Fruit fly (Drosophila melanogaster): ENCODE data around the gene CG15404.
A peak's percentile ranks its signal among the peaks of the same experiment; 100 is the strongest.
"Not testable (repeated sequence)": the region's sequence is repeated elsewhere in the genome, so short reads cannot be mapped to it uniquely, and the experiment has no call there.

Gene CG15404

DNA sequence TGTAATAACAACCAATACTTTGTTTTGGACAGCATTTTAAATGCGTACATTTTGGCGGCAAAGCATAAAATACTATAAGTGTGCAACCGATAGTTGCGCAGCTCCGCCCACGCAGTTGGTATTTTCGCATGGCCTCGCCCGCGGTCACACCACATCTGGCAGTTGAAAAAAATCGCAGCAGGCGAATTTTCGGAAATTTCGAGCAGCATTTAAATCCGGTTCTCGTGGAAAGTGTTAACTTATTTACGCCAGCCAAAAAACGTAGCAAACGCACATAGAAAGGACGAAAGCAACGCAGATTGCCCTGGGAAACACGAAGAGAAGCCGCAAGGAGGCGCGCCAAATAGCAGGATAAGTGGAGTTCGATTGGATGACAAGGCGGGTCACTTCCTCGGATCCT, 10.3 kb upstream of the CG15404 start, which contains the start of gene Hydr2:
Gene Hydr2 (plus strand): TSS at position 156 of the 400 bp plus-strand sequence.
- TF ChIP-seq Eip93F, CG7368, achi (GFP tag; optimal IDR thresholded peaks at IDR 0.05): not testable (repeated sequence)

- TF ChIP-seq CG31627 (GFP tag; optimal IDR thresholded peaks at IDR 0.05) (no peak), CG10631 (GFP tag; optimal IDR thresholded peaks at IDR 0.05) (no peak), svp (GFP tag) (peak; percentile 80), fd85E (GFP tag; optimal IDR thresholded peaks at IDR 0.05) (no peak), Eip78C (GFP tag) (peak; percentile 50), CG16779 (tag; optimal IDR thresholded peaks at IDR 0.05) (peak; percentile 9), net (GFP tag; optimal IDR thresholded peaks at IDR 0.05) (no peak)
Measured at dm6 chr2L:3164257-3165021, 9.3 kb upstream of the CG15404 start.

DNA sequence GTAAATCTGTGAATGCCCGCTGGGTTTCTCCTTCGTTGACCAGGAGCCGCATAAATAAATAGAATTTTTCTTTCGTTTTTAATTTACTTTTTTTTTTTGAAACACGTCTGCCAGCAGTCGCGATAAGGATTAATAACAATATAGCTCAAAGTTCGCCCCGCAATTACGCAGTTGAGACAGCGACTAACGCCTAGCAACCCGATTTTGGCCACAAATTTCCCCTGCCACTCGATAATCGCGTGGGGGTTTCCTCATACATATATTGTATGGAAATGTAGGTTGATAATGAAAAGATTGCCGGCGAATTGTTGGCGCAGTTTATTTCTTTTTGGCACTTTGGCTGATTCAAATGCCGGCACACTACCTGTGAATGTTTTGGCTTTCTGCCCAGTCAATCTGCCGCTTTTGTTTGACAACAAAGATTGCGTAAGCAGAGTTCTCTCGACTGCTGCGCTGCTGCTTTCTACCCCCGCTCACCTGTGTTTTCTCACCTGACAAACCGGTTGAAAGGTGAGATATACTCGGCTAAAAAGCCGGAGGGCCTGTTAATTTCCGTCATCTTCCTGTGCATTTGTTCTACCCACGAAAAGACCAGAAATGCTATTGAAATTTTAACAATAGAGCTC, 8.6 kb upstream of the CG15404 start:
- TF ChIP-seq OdsH (GFP tag; optimal IDR thresholded peaks at IDR 0.05): no peak
- no peak for TF ChIP-seq Hr39 (GFP tag; optimal IDR thresholded peaks at IDR 0.05)
- TF ChIP-seq CG8319 (GFP tag; optimal IDR thresholded peaks at IDR 0.05): no peak
- peak; percentile 100 for TF ChIP-seq vri (GFP tag; optimal IDR thresholded peaks at IDR 0.05)
- no peak for TF ChIP-seq CG4318 (GFP tag; optimal IDR thresholded peaks at IDR 0.05)
- no peak for TF ChIP-seq CG3032 (tag; optimal IDR thresholded peaks at IDR 0.05)
- TF ChIP-seq CG11762 (GFP tag; optimal IDR thresholded peaks at IDR 0.05; ENCODE audit: insufficient read depth): no peak
- TF ChIP-seq CG6854 (GFP tag; optimal IDR thresholded peaks at IDR 0.05): no peak
- TF ChIP-seq Gug (GFP tag; IDR thresholded peaks at IDR 0.05): no peak
- TF ChIP-seq svp (GFP tag): peak; percentile 73
- TF ChIP-seq CG31627 (GFP tag; optimal IDR thresholded peaks at IDR 0.05): no peak
- TF ChIP-seq topi (GFP tag; optimal IDR thresholded peaks at IDR 0.05): no peak
- TF ChIP-seq Eip93F (GFP tag; optimal IDR thresholded peaks at IDR 0.05): peak; percentile 5
- TF ChIP-seq Sox14 (GFP tag; optimal IDR thresholded peaks at IDR 0.05): no peak
- no peak for TF ChIP-seq CG9139 (GFP tag; optimal IDR thresholded peaks at IDR 0.05)
- TF ChIP-seq eg (GFP tag; IDR thresholded peaks at IDR 0.05): no peak
- peak; percentile 15 for TF ChIP-seq dsx (GFP tag; optimal IDR thresholded peaks at IDR 0.05; ENCODE audit: poor library complexity, severe bottlenecking)
- no peak for TF ChIP-seq spab (GFP tag; optimal IDR thresholded peaks at IDR 0.05)
- TF ChIP-seq fd85E (GFP tag; optimal IDR thresholded peaks at IDR 0.05): no peak
- TF ChIP-seq CG10669 (GFP tag; optimal IDR thresholded peaks at IDR 0.05): no peak

DNA sequence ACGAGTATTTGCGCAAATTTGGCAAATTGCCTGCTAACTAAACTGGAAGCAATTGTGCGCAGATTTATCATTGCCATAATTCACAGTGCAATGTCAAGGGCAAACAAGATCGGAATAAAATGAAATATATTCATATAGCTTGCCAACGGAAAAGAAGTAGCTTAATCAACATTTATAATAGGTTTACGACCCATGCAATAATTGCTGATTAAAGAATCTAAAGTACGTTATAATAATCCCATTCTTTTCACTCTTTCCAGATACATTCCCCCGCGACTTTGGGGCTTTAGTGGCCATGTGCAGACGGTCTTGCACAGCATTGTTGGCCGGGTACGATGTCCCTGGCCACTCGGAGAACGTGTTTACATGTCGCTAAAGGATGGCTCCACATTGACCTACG, 7.1 kb upstream of the CG15404 start:
- TF ChIP-seq svp (GFP tag): peak; percentile 71
- no peak for TF ChIP-seq CG8119 (GFP tag; IDR thresholded peaks at IDR 0.05)
- no peak for TF ChIP-seq CG8319 (GFP tag; optimal IDR thresholded peaks at IDR 0.05)
- no peak for TF ChIP-seq spab (GFP tag; optimal IDR thresholded peaks at IDR 0.05)
- no peak for TF ChIP-seq CG11762 (GFP tag; optimal IDR thresholded peaks at IDR 0.05; ENCODE audit: insufficient read depth)

DNA sequence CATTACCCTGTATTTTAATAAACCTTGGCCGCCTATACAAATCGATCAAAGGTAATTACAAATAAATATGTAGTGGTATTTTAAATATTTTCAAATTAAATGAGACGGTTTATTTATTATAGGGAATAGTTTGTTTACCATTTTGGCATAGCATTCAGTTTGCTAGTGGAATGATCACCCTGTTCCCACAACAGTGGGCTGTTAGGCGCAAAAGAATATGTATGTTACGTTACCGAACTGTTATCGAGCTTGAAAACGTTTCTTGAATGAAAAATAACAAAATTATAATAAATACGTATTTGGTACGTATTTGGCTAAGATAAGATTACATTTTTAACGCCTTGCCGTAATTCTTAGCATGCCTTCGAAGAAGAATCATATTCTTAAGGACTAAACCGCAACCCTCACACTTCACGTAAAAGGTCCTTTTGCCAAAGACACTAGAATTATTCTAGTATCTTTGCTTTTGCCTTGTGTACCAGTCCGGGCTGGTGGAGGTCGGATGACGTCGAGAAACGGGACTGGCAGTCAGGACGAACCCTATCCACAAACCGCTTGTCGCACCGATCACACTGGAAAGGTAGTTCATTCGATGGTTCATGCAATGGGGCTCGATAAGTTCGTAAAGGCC, 2.7 kb upstream of the CG15404 start, which contains the start of gene CG44002:
Gene CG44002 (minus strand): TSS at position 144 of the 631 bp plus-strand sequence.
- peak; percentile 2 for TF ChIP-seq esn (GFP tag; optimal IDR thresholded peaks at IDR 0.05)
- TF ChIP-seq pdm3 (GFP tag; optimal IDR thresholded peaks at IDR 0.05): no peak
- peak; percentile 51 for TF ChIP-seq Eip78C (GFP tag)
- peak; percentile 74 for TF ChIP-seq fkh (GFP tag; optimal IDR thresholded peaks at IDR 0.05)
- TF ChIP-seq ss (GFP tag; optimal IDR thresholded peaks at IDR 0.05): no peak
- TF ChIP-seq Met (GFP tag; optimal IDR thresholded peaks at IDR 0.05): peak; percentile 17

All from whole organism, prepupa.